Fruit fly (Drosophila melanogaster) whole organism, embryonic: ENCODE measurements around the gene CG11723.

Experiments used
- CG7963 ChIP-seq: fragments of 200-800 bp; sonication (Bioruptor generic); IDR thresholded peaks from 3 replicates; pipeline ENCODE4 v1.3.6; 2022; ENCODE audit warnings: missing biosample characterization, missing genetic modification characterization; ENCODE audit not compliant: partially characterized antibody
- CG8388 ChIP-seq: fragments of 200-800 bp; sonication (Bioruptor generic); optimal IDR thresholded peaks from 2 replicates; lab custom pipeline; 2019; ENCODE audit warnings: missing biosample characterization, mild to moderate bottlenecking, missing genetic modification characterization, moderate library complexity
- HHEX ChIP-seq: fragments of 200-800 bp; sonication (Bioruptor generic); optimal IDR thresholded peaks from 3 replicates; lab custom pipeline; 2017; ENCODE audit warnings: missing biosample characterization, mild to moderate bottlenecking, missing genetic modification characterization, missing genetic modification reagents

DNA sequence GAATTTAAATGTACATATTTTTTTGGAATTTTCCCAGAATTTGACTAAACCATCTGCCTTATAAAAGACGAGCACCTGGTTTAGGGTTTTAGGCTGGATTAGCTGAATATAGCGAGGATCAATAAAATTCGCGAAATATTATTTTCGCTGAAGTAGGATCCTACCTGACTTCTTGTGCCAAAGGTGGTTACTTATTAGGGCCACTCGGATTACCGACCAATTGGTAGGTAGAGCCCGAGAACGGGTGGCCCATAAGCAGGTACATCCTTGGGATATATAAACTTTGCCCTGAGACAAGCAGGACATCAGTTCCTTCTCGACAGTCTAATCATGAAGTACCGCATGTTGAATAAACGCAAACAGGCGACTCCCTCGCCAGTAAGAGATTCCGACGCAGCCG, 8.4 kb upstream of the CG11723 start, which contains the start of gene CG15382:
- no peak for TF ChIP-seq CG8388 (GFP tag; lab: Kevin White, UChicago)
- no peak for TF ChIP-seq HHEX (GFP tag; lab: Kevin White, UChicago)
- TF ChIP-seq CG7963 = no peak
